Fruit fly (Drosophila melanogaster) whole organism, adult: ENCODE data around the gene CG33932.

ENCODE experiments used
- CG1620 ChIP-seq: fragments of 200-800 bp; sonication (Bioruptor generic); optimal IDR thresholded peaks from 2 replicates; lab custom pipeline; 2016; ENCODE audit warnings: missing biosample characterization, missing genetic modification characterization
- CG33017 ChIP-seq: fragments of 200-800 bp; sonication (Bioruptor generic); optimal IDR thresholded peaks from 2 replicates; lab custom pipeline; 2018; ENCODE audit warnings: missing biosample characterization, mild to moderate bottlenecking, missing genetic modification characterization, moderate library complexity
- CG7045 ChIP-seq: fragments of 200-800 bp; sonication (Bioruptor generic); optimal IDR thresholded peaks from 2 replicates; lab custom pipeline; 2017; ENCODE audit warnings: missing biosample characterization, mild to moderate bottlenecking, missing genetic modification characterization
- Clk ChIP-seq: fragments of 200-800 bp; sonication (Bioruptor generic); optimal IDR thresholded peaks from 2 replicates; lab custom pipeline; 2017; ENCODE audit warnings: missing biosample characterization, missing genetic modification characterization
- Crg-1 ChIP-seq: fragments of 200-800 bp; sonication (Bioruptor generic); optimal IDR thresholded peaks from 2 replicates; lab custom pipeline; 2016; ENCODE audit warnings: missing biosample characterization, missing genetic modification characterization
- Mnt ChIP-seq: fragments of 200-800 bp; sonication (Bioruptor generic); optimal IDR thresholded peaks from 2 replicates; lab custom pipeline; 2016; ENCODE audit warnings: missing biosample characterization, mild to moderate bottlenecking, missing genetic modification characterization
- bab1 ChIP-seq: fragments of 200-800 bp; sonication (Bioruptor generic); optimal IDR thresholded peaks from 3 replicates; lab custom pipeline; 2019; ENCODE audit warnings: missing biosample characterization, mild to moderate bottlenecking, missing genetic modification characterization, moderate library complexity
- cnc ChIP-seq, 2 experiments: fragments of >200 bp; optimal IDR thresholded peaks; 2 replicates each; lab custom pipeline; 2017
- kay ChIP-seq: fragments of 200-800 bp; sonication (Bioruptor generic); peaks from one replicate; lab custom pipeline; 2016; ENCODE audit warnings: missing biosample characterization, missing genetic modification characterization, borderline replicate concordance
- ovo ChIP-seq: fragments of 200-800 bp; sonication (Bioruptor generic); optimal IDR thresholded peaks from 2 replicates; lab custom pipeline; 2016; ENCODE audit warnings: missing biosample characterization, missing genetic modification characterization
- tj ChIP-seq: fragments of 200-800 bp; sonication (Bioruptor generic); optimal IDR thresholded peaks from 3 replicates; lab custom pipeline; 2017; ENCODE audit warnings: missing biosample characterization, mild to moderate bottlenecking, missing genetic modification characterization, moderate library complexity
- toe ChIP-seq: fragments of 200-800 bp; sonication (Bioruptor generic); optimal IDR thresholded peaks from 2 replicates; lab custom pipeline; 2016; ENCODE audit warnings: missing biosample characterization, missing genetic modification characterization

dm6 chrX:19712898-19713627, 31.2 kb upstream of the CG33932 start, which contains the start of gene meso18E:
- no peak for TF ChIP-seq Crg-1 (GFP tag; lab: Kevin White, UChicago)
- TF ChIP-seq Clk (GFP tag; lab: Kevin White, UChicago), result no peak
- TF ChIP-seq Mnt (GFP tag; lab: Kevin White, UChicago), result peak; percentile 60
- no peak for TF ChIP-seq cnc (optimal IDR thresholded peaks at IDR 0.05; lab: Kevin White, UChicago)
- peak; percentile 34 for TF ChIP-seq ovo (GFP tag; lab: Kevin White, UChicago)
- no peak for TF ChIP-seq toe
- TF ChIP-seq kay, result no peak
- TF ChIP-seq CG1620, result no peak
- TF ChIP-seq tj (GFP tag; lab: Kevin White, UChicago), result no peak
- no peak for TF ChIP-seq bab1 (GFP tag; lab: Kevin White, UChicago)
- no peak for TF ChIP-seq CG33017
- TF ChIP-seq CG7045 (GFP tag; lab: Kevin White, UChicago), result no peak
